Fruit fly (Drosophila melanogaster) whole organism, embryonic: ENCODE data around the gene CG15449.

Experiments
- BEAF-32 ChIP-seq: fragments of 200-800 bp; sonication (Bioruptor generic); optimal IDR thresholded peaks from 3 replicates; lab custom pipeline; 2017; ENCODE audit warnings: missing biosample characterization, missing genetic modification characterization, mild to moderate bottlenecking, moderate library complexity, missing genetic modification reagents
- CG10654 ChIP-seq: fragments of 200-800 bp; sonication (Bioruptor generic); optimal IDR thresholded peaks from 2 replicates; lab custom pipeline; 2016; ENCODE audit warnings: missing biosample characterization, missing genetic modification characterization
- CG11093 ChIP-seq: fragments of 200-800 bp; sonication (Bioruptor generic); IDR thresholded peaks from 3 replicates; pipeline ENCODE4 v1.3.6; 2022; ENCODE audit warnings: missing biosample characterization, missing genetic modification characterization
- CG11247 ChIP-seq: fragments of 200-800 bp; sonication (Bioruptor generic); IDR thresholded peaks from 2 replicates; pipeline ENCODE4 v1.3.6; 2022; ENCODE audit warnings: missing biosample characterization, missing genetic modification characterization
- CG11504 ChIP-seq: fragments of 200-800 bp; sonication (Bioruptor generic); optimal IDR thresholded peaks from 3 replicates; lab custom pipeline; 2019; ENCODE audit warnings: missing biosample characterization, mild to moderate bottlenecking, missing genetic modification characterization, moderate library complexity
- CG12155 ChIP-seq: fragments of 200-800 bp; sonication (Bioruptor generic); optimal IDR thresholded peaks from 3 replicates; lab custom pipeline; 2016; ENCODE audit warnings: missing biosample characterization, missing genetic modification characterization
- CG12391 ChIP-seq: fragments of 200-800 bp; sonication (Bioruptor generic); optimal IDR thresholded peaks from 3 replicates; lab custom pipeline; 2018; ENCODE audit warnings: missing biosample characterization, mild to moderate bottlenecking, missing genetic modification characterization, moderate library complexity
- CG12659 ChIP-seq: fragments of 200-800 bp; sonication (Bioruptor generic); optimal IDR thresholded peaks from 3 replicates; lab custom pipeline; 2017; ENCODE audit warnings: mild to moderate bottlenecking, missing biosample characterization, missing genetic modification reagents, missing genetic modification characterization
- CG15696 ChIP-seq: fragments of 200-800 bp; sonication (Bioruptor generic); optimal IDR thresholded peaks from 2 replicates; lab custom pipeline; 2019; ENCODE audit warnings: missing biosample characterization, mild to moderate bottlenecking, missing genetic modification characterization, moderate library complexity
- CG2120 ChIP-seq: fragments of 200-800 bp; sonication (Bioruptor generic); optimal IDR thresholded peaks from 3 replicates; lab custom pipeline; 2016; ENCODE audit warnings: missing biosample characterization, missing genetic modification characterization
- CG30403 ChIP-seq: fragments of 200-800 bp; sonication (Bioruptor generic); optimal IDR thresholded peaks from 3 replicates; lab custom pipeline; 2016; ENCODE audit warnings: missing biosample characterization, missing genetic modification characterization
- CG31388 ChIP-seq: fragments of 200-800 bp; sonication (Bioruptor generic); optimal IDR thresholded peaks from 2 replicates; lab custom pipeline; 2016; ENCODE audit warnings: missing biosample characterization, missing genetic modification characterization
- CG3281 ChIP-seq: fragments of 200-800 bp; sonication (Bioruptor generic); optimal IDR thresholded peaks from 3 replicates; lab custom pipeline; 2017; ENCODE audit warnings: missing biosample characterization, mild to moderate bottlenecking, missing genetic modification characterization
- CG4424 ChIP-seq: fragments of 200-800 bp; sonication (Bioruptor generic); optimal IDR thresholded peaks from 3 replicates; lab custom pipeline; 2016; ENCODE audit warnings: missing biosample characterization, missing genetic modification characterization
- CG4707 ChIP-seq: fragments of 200-800 bp; sonication (Bioruptor generic); optimal IDR thresholded peaks from 2 replicates; lab custom pipeline; 2018; ENCODE audit warnings: missing biosample characterization, mild to moderate bottlenecking, missing genetic modification characterization, moderate library complexity
- CG7271 ChIP-seq: fragments of 200-800 bp; sonication (Bioruptor generic); optimal IDR thresholded peaks from 2 replicates; lab custom pipeline; 2018; ENCODE audit warnings: missing biosample characterization, mild to moderate bottlenecking, missing genetic modification characterization, moderate library complexity
- CG7839 ChIP-seq: fragments of 200-800 bp; sonication (Bioruptor generic); optimal IDR thresholded peaks from 3 replicates; lab custom pipeline; 2018; ENCODE audit warnings: missing biosample characterization, mild to moderate bottlenecking, missing genetic modification characterization, moderate library complexity
- CG9876 ChIP-seq: fragments of 200-800 bp; sonication (Bioruptor generic); optimal IDR thresholded peaks from 2 replicates; lab custom pipeline; 2016; ENCODE audit warnings: missing biosample characterization, missing genetic modification characterization
- CG9932 ChIP-seq: fragments of 200-800 bp; sonication (Bioruptor generic); IDR thresholded peaks from 2 replicates; pipeline ENCODE4 v1.3.6; 2022; ENCODE audit warnings: missing biosample characterization, missing genetic modification characterization
- Dad ChIP-seq: fragments of 200-800 bp; sonication (Bioruptor generic); optimal IDR thresholded peaks from 3 replicates; lab custom pipeline; 2016; ENCODE audit warnings: missing biosample characterization, missing genetic modification characterization
- Dek ChIP-seq: fragments of 200-800 bp; sonication (Bioruptor generic); optimal IDR thresholded peaks from 3 replicates; lab custom pipeline; 2019; ENCODE audit warnings: missing biosample characterization, mild to moderate bottlenecking, missing genetic modification characterization, moderate library complexity
- ERR ChIP-seq: fragments of 200-800 bp; sonication (Bioruptor generic); optimal IDR thresholded peaks from 2 replicates; lab custom pipeline; 2016; ENCODE audit warnings: missing biosample characterization, missing genetic modification characterization
- Ets65A ChIP-seq: fragments of 200-800 bp; sonication (Bioruptor generic); peaks from one replicate; lab custom pipeline; 2016; ENCODE audit warnings: missing biosample characterization, missing genetic modification characterization
- Ets97D ChIP-seq: fragments of 200-800 bp; sonication (Bioruptor generic); optimal IDR thresholded peaks from 3 replicates; lab custom pipeline; 2016; ENCODE audit warnings: missing biosample characterization, missing genetic modification characterization
- Fer1 ChIP-seq: fragments of 200-800 bp; sonication (Bioruptor generic); optimal IDR thresholded peaks from 2 replicates; lab custom pipeline; 2017; ENCODE audit warnings: missing biosample characterization, mild to moderate bottlenecking, missing genetic modification characterization
- Lhr ChIP-seq: fragments of 200-800 bp; sonication (Bioruptor generic); optimal IDR thresholded peaks from 3 replicates; lab custom pipeline; 2017; ENCODE audit warnings: mild to moderate bottlenecking, missing biosample characterization, missing genetic modification reagents, missing genetic modification characterization
- Lim3 ChIP-seq: fragments of 200-800 bp; sonication (Bioruptor generic); IDR thresholded peaks from 2 replicates; pipeline ENCODE4 v1.3.6; 2022; ENCODE audit warnings: missing biosample characterization, missing genetic modification characterization
- Mad ChIP-seq: fragments of 200-800 bp; sonication (Bioruptor generic); optimal IDR thresholded peaks from 2 replicates; lab custom pipeline; 2016; ENCODE audit warnings: missing biosample characterization, missing genetic modification characterization
- Six4 ChIP-seq: fragments of 200-800 bp; sonication (Bioruptor generic); optimal IDR thresholded peaks from 2 replicates; lab custom pipeline; 2016; ENCODE audit warnings: missing biosample characterization, missing genetic modification characterization
- Sox102F ChIP-seq: fragments of 200-800 bp; sonication (Bioruptor generic); optimal IDR thresholded peaks from 2 replicates; lab custom pipeline; 2018; ENCODE audit warnings: missing biosample characterization, mild to moderate bottlenecking, missing genetic modification characterization, moderate library complexity
- ato ChIP-seq: fragments of 200-800 bp; sonication (Bioruptor generic); IDR thresholded peaks from 2 replicates; pipeline ENCODE4 v1.3.6; 2022; ENCODE audit warnings: missing biosample characterization, missing genetic modification characterization; ENCODE audit not compliant: partially characterized antibody
- chinmo ChIP-seq: fragments of 200-800 bp; sonication (Bioruptor generic); IDR thresholded peaks from 4 replicates; pipeline ENCODE4 v1.3.6; 2022; ENCODE audit warnings: missing biosample characterization, missing genetic modification characterization; ENCODE audit not compliant: partially characterized antibody
- dimm ChIP-seq: fragments of 200-800 bp; sonication (Bioruptor generic); IDR thresholded peaks from 2 replicates; pipeline ENCODE4 v1.3.6; 2022; ENCODE audit warnings: missing biosample characterization, missing genetic modification characterization
- en ChIP-seq: fragments of 200-800 bp; sonication (Bioruptor generic); optimal IDR thresholded peaks from 2 replicates; lab custom pipeline; 2016; ENCODE audit warnings: missing biosample characterization, missing genetic modification characterization
- exex ChIP-seq: fragments of 200-800 bp; sonication (Bioruptor generic); optimal IDR thresholded peaks from 4 replicates; lab custom pipeline; 2018; ENCODE audit warnings: missing biosample characterization, mild to moderate bottlenecking, missing genetic modification characterization, moderate library complexity
- ftz-f1 ChIP-seq: fragments of 200-800 bp; sonication (Bioruptor generic); optimal IDR thresholded peaks from 2 replicates; lab custom pipeline; 2016; ENCODE audit warnings: missing biosample characterization, missing genetic modification characterization
- gem ChIP-seq: fragments of 200-800 bp; sonication (Bioruptor generic); optimal IDR thresholded peaks from 2 replicates; lab custom pipeline; 2019; ENCODE audit warnings: missing biosample characterization, mild to moderate bottlenecking, missing genetic modification characterization, moderate library complexity
- gfzf ChIP-seq: fragments of 200-800 bp; sonication (Bioruptor generic); optimal IDR thresholded peaks from 2 replicates; lab custom pipeline; 2016; ENCODE audit warnings: missing biosample characterization, mild to moderate bottlenecking, missing genetic modification characterization, moderate library complexity
- grn ChIP-seq: fragments of 200-800 bp; sonication (Bioruptor generic); optimal IDR thresholded peaks from 3 replicates; lab custom pipeline; 2017; ENCODE audit warnings: missing biosample characterization, missing genetic modification characterization
- gro ChIP-seq: fragments of 200-800 bp; sonication (Bioruptor generic); optimal IDR thresholded peaks from 2 replicates; lab custom pipeline; 2016; ENCODE audit warnings: missing biosample characterization, missing genetic modification characterization
- hbn ChIP-seq: fragments of 200-800 bp; sonication (Bioruptor generic); IDR thresholded peaks from 2 replicates; pipeline ENCODE4 v1.3.6; 2022; ENCODE audit warnings: missing biosample characterization, missing genetic modification characterization; ENCODE audit not compliant: partially characterized antibody
- onecut ChIP-seq: fragments of 200-800 bp; sonication (Bioruptor generic); IDR thresholded peaks from 2 replicates; pipeline ENCODE4 v1.3.6; 2022; ENCODE audit warnings: missing biosample characterization, missing genetic modification characterization
- otp ChIP-seq: fragments of 200-800 bp; sonication (Bioruptor generic); IDR thresholded peaks from 3 replicates; pipeline ENCODE4, ENCODE4 v1.3.6; 2022; ENCODE audit warnings: missing biosample characterization, missing genetic modification characterization
- pan ChIP-seq, 4 experiments: fragments of >200 bp in 3 of 4; fragments of 200-800 bp in 1 of 4; sonication (Bioruptor generic) in 1 of 4; optimal IDR thresholded peaks in 3 of 4; IDR thresholded peaks in 1 of 4; 2 replicates each; pipeline versions ENCODE4 v1.3.6 to Lab custom; 2017 to 2022; ENCODE audit warnings: missing biosample characterization in 2 of 4, missing genetic modification characterization in 2 of 4, mixed read lengths in 1 of 4
- prd ChIP-seq, 3 experiments: fragments of >200 bp in 2 of 3; fragments of 200-800 bp in 1 of 3; sonication (Bioruptor generic) in 1 of 3; optimal IDR thresholded peaks in 2 of 3; IDR thresholded peaks in 1 of 3; 2 replicates in 2 of 3; 3 replicates in 1 of 3; pipeline versions ENCODE4 v1.3.6 to Lab custom; 2017 to 2022; ENCODE audit warnings: missing biosample characterization in 1 of 3, missing genetic modification characterization in 1 of 3
- pros ChIP-seq: fragments of 200-800 bp; sonication (Bioruptor generic); optimal IDR thresholded peaks from 3 replicates; lab custom pipeline; 2019; ENCODE audit warnings: missing biosample characterization, mild to moderate bottlenecking, missing genetic modification characterization, moderate library complexity
- psq ChIP-seq: fragments of 200-800 bp; sonication (Bioruptor generic); optimal IDR thresholded peaks from 2 replicates; lab custom pipeline; 2017; ENCODE audit warnings: missing biosample characterization, missing genetic modification characterization
- salm ChIP-seq: fragments of 200-800 bp; sonication (Bioruptor generic); optimal IDR thresholded peaks from 2 replicates; lab custom pipeline; 2018; ENCODE audit warnings: missing biosample characterization, mild to moderate bottlenecking, missing genetic modification characterization
- trh ChIP-seq: fragments of 200-800 bp; sonication (Bioruptor generic); optimal IDR thresholded peaks from 2 replicates; lab custom pipeline; 2016; ENCODE audit warnings: missing biosample characterization, missing genetic modification characterization
- vfl ChIP-seq: fragments of 200-800 bp; sonication (Bioruptor generic); optimal IDR thresholded peaks from 2 replicates; lab custom pipeline; 2016; ENCODE audit warnings: missing biosample characterization, missing genetic modification characterization
- wor ChIP-seq: fragments of 200-800 bp; sonication (Bioruptor generic); IDR thresholded peaks from 2 replicates; pipeline ENCODE4 v1.3.6; 2022; ENCODE audit warnings: missing biosample characterization, missing genetic modification characterization

The CG15449 gene

dm6 chrX:21035938-21036324, 4.5 kb downstream of the CG15449 start (continued):
- TF ChIP-seq chinmo (GFP tag; lab: Robert Waterston, UW) (no peak), CG15696 (tag; lab: Kevin White, UChicago) (no peak), wor (no peak), Ets97D (no peak), CG11093 (no peak), pros (no peak), CG7839 (tag; lab: Kevin White, UChicago) (peak; percentile 24), CG9876 (GFP tag; lab: Kevin White, UChicago) (no peak), otp (GFP tag; lab: Robert Waterston, UW) (no peak), Mad (no peak), CG12155 (no peak), CG2120 (GFP tag; lab: Kevin White, UChicago) (peak; percentile 11), CG11247 (GFP tag; lab: Robert Waterston, UW) (no peak), CG10654 (GFP tag; lab: Kevin White, UChicago) (no peak), psq (GFP tag; lab: Kevin White, UChicago) (no peak), CG4424 (GFP tag; lab: Kevin White, UChicago) (no peak), en (GFP tag; lab: Kevin White, UChicago) (no peak), CG9932 (no peak), exex (tag; lab: Kevin White, UChicago) (no peak), Lim3 (GFP tag; lab: Robert Waterston, UW) (no peak), Ets65A (no peak), CG30403 (GFP tag; lab: Kevin White, UChicago) (no peak), CG11504 (tag; lab: Kevin White, UChicago) (peak; percentile 17), BEAF-32 (GFP tag; lab: Kevin White, UChicago) (no peak), prd (optimal IDR thresholded peaks at IDR 0.05; lab: Kevin White, UChicago) (no peak), prd (GFP tag; IDR thresholded peaks at IDR 0.05; lab: Robert Waterston, UW) (no peak), ERR (GFP tag; lab: Kevin White, UChicago) (no peak), ftz-f1 (GFP tag; lab: Kevin White, UChicago) (no peak), CG12659 (no peak), CG31388 (GFP tag; lab: Kevin White, UChicago) (no peak), salm (tag; lab: Kevin White, UChicago) (no peak), trh (GFP tag; lab: Kevin White, UChicago) (no peak), CG3281 (GFP tag; lab: Kevin White, UChicago) (no peak), gfzf (no peak), Sox102F (GFP tag; lab: Kevin White, UChicago) (peak; percentile 5), grn (no peak), hbn (no peak), onecut (GFP tag; lab: Robert Waterston, UW) (no peak), gro (GFP tag; lab: Kevin White, UChicago) (no peak), Lhr (GFP tag; lab: Kevin White, UChicago) (no peak), Dek (no peak), CG7271 (tag; lab: Kevin White, UChicago) (no peak), vfl (GFP tag; lab: Kevin White, UChicago) (no peak), dimm (GFP tag; lab: Robert Waterston, UW) (no peak), pan (optimal IDR thresholded peaks at IDR 0.05; lab: Kevin White, UChicago) (no peak), pan (GFP tag; optimal IDR thresholded peaks at IDR 0.05 in 1 of 2, IDR thresholded peaks at IDR 0.05 in 1 of 2) (no peak), Fer1 (GFP tag; lab: Kevin White, UChicago) (no peak), CG12391 (tag; lab: Kevin White, UChicago) (peak; percentile 14), CG4707 (no peak), Six4 (GFP tag; lab: Kevin White, UChicago) (no peak), gem (tag; lab: Kevin White, UChicago) (peak; percentile 48), ato (no peak), Dad (GFP tag; lab: Kevin White, UChicago) (no peak)
